Worm (Caenorhabditis elegans): ENCODE results near the gene H06A10.1.
A peak's percentile ranks its signal among the peaks of the same experiment; 100 is the strongest.

Gene H06A10.1

DNA sequence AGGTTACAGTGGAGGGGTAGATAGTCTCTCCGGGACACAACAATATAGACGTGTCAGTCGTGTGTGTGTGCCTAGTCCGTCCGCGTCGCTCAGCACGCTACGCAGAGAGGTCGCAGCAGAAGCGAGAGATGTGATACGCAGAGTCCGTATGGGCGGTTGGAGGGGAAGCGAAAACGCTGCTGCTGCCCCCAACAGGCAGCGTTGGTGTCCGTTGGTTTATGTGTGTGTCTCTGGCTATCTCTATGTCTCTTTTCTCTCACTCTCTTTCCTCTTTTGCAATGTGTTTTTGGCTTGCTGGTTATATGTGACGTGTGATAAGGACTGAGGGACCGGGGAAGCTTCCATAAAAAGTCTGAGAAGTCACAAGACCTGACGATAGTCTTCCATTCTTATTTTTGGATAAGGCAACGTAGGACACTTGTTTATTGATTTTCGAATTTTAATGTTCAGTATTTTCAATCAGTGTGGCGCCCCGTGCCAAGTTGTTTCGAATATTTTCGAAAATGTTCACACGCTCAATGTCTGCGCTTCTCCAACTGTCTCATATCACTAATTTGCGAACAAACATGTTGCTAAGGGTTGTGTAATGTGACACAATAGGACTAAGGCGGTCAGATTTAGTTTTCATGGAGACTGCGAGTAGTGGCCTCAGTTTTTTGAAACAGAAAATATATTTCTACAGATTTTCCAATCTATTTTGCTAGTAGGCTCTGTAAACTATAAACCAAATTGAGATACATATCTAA lies 20.2 kb downstream of the H06A10.1 start, which contains the start of gene pab-2:
Gene pab-2, minus strand, starts transcription at position 69 of the 746 bp plus-strand sequence.
- TF ChIP-seq him-1 (tag; optimal IDR thresholded peaks at IDR 0.05): peak; percentile 81
- peak; percentile 69 for TF ChIP-seq W03F9.2 (tag; optimal IDR thresholded peaks at IDR 0.05)
- no peak for TF ChIP-seq dao-5 (tag; optimal IDR thresholded peaks at IDR 0.05)

DNA sequence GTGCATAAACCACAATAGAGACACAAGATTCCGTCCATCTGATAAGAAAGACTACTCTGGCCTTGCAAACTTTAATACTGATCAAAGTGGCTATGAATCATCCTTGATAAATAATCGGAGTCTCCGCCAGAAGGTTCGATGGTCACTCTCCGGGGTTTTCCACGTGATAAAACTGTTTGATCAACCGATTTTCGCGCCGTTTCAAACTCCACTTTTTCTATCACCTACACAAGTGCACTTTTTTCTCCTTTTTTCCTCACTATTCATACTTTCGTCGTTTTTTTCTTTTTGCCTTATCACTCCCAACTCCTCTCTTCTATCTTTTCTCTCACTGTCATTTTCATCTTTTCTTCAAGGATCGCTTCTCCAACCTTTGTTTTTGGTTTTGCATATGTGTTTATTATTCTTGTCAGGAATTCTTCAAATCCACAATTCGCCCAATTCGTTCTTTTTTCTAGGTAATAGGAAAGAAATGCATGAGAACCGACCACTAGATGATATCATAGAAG lies 21.4 kb downstream of the H06A10.1 start, which contains the start of gene F18H3.4:
Gene F18H3.4, plus strand, starts transcription at position 459 of the 509 bp plus-strand sequence.
- TF ChIP-seq him-1 (tag; optimal IDR thresholded peaks at IDR 0.05) (no peak), W03F9.2 (tag; optimal IDR thresholded peaks at IDR 0.05) (peak; percentile 39)

DNA sequence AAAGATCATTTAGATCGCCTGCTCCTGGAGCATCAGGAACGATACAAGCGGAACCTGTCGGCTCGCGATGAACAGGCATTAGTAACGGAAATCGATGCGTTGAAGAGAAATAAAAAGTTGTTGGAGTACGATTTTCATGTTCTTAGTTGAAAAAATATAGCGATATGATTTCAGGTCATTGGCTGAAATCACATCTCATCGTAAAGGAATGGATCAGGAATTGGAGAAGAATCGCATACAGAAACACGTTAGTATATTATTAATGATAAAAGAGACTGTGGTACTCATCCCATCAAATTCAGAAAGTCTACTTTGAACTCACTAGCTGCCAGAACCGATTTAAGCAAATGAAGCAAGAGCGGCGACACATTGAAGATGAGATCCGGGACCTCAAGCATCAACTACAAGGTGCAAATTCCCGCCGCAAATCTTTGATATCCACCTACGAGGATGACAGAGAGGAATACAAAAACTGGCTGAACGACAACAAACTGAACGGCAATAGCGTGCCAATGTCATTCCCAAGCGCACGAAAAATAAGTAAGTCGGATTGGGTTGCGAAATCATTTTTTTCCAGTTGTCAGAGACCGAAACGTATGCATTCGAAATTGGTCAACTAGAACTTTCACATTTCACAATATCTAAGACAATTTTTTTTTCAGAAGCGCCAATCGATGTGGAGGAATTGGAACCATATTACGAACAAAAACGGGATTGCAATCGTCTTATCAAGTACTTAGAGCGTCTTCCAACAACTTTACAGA lies 22.9 kb downstream of the H06A10.1 start:
- TF ChIP-seq W03F9.2 (tag; optimal IDR thresholded peaks at IDR 0.05) (no peak), dao-5 (tag; optimal IDR thresholded peaks at IDR 0.05) (no peak), him-1 (tag; optimal IDR thresholded peaks at IDR 0.05) (no peak)

DNA sequence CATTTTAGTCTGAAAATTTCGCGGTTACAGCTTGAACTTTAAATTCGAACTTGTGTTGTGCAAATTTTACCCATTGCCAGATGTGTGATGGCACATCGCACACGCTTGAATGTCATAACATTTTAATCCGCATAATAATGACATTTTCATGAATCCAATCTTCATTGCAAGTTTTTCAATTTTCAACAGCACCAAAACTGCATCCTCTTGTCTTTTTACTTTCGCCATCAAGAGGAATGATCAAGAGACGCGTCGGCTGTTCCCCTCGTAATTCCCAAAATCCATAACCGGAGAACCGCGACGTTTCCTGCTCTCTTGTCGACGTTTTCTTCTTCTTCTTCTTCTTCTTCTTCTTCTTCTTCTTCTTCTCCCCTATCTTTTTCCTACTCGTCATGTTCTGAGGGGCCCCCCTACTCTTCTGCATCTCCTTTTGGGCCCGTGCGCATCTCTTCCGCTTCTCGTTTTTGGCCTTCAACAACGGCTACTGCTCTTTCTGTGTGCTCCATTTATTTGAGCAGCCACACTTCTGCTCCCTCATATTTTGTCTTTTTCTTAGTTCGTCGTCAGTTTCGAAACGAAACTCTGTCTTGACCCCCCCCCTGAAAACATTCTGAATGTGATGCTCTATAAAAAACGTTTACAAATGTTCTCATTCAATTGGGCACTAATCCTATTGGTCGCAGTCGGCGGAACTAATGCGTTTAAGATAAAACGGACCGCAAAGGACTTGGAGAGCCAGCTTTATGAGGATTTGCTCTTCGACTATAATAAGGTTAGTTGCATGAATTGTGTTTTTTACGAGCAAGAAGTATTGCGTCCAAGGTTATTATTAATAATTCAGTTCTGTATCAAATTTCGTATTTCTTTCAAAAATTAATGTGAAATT lies 25.3 kb downstream of the H06A10.1 start, which contains the start of gene acr-12:
Gene acr-12, plus strand, starts transcription at position 430 of the 886 bp plus-strand sequence.
- TF ChIP-seq him-1 (tag; optimal IDR thresholded peaks at IDR 0.05) (peak; percentile 74), W03F9.2 (tag; optimal IDR thresholded peaks at IDR 0.05) (no peak)

DNA sequence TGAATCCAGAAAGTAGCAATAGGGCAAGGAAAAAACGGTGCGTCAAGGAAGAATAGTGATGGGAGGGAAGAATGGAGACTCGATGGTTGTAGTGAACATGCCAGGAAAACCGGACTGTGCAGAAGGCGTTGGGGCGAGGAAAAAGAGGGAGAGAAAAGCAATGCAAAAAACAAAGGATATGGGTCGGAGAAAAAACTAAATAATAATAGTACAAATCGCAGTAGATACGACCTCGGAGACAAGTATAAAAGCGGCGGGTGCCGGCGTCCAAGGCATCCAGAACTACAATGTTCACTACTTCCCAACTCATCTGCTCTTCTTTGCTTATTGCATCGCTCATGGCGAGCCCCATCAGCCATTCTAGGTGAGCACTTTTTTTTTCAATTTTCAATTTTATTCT lies 29.4 kb downstream of the H06A10.1 start, which contains the start of gene R01E6.5:
Gene R01E6.5, plus strand, starts transcription at position 301 of the 400 bp plus-strand sequence.
- TF ChIP-seq him-1 (tag; optimal IDR thresholded peaks at IDR 0.05) (no peak), W03F9.2 (tag; optimal IDR thresholded peaks at IDR 0.05) (no peak), dao-5 (tag; optimal IDR thresholded peaks at IDR 0.05) (no peak)

DNA sequence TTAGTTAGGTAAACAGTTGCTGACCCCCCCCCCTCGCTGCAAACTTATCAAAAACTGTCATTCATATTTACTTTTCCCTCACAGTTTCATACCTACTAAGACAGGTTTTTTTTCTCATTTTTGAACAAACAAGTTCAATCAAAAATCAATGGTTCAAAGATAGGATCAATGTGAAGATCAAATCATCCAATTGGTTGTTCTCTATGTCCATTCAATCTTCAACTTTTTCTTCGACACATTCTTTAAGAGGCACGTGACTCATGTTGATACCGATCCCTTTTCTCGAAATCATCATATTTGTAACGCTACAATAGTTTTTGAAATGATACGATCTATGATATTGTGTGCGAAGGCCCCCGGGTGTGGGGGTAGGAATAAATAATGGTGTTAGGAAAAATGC lies 32.4 kb downstream of the H06A10.1 start:
- TF ChIP-seq him-1 (tag; optimal IDR thresholded peaks at IDR 0.05) (no peak), dao-5 (tag; optimal IDR thresholded peaks at IDR 0.05) (no peak), W03F9.2 (tag; optimal IDR thresholded peaks at IDR 0.05) (no peak)

DNA sequence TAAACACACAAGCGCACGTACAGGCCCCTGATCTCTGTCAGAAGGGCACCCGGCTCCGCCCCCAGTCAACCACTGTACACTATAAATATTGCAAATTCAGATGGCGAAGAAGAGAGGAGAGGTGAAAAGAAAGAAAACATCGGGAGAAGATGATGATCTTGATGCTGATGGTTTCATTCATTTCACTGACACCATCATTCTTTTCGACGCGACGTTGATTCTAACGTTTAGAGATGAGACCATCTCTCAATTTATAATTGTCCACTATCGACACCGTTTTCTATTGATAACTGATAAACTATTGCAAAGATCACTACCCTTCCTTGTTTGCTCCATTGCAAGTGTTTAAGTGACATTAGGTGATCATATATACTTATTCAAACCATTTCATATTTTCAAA lies 34.0 kb downstream of the H06A10.1 start:
- TF ChIP-seq dao-5 (tag; optimal IDR thresholded peaks at IDR 0.05) (no peak), W03F9.2 (tag; optimal IDR thresholded peaks at IDR 0.05) (no peak), him-1 (tag; optimal IDR thresholded peaks at IDR 0.05) (no peak)

DNA sequence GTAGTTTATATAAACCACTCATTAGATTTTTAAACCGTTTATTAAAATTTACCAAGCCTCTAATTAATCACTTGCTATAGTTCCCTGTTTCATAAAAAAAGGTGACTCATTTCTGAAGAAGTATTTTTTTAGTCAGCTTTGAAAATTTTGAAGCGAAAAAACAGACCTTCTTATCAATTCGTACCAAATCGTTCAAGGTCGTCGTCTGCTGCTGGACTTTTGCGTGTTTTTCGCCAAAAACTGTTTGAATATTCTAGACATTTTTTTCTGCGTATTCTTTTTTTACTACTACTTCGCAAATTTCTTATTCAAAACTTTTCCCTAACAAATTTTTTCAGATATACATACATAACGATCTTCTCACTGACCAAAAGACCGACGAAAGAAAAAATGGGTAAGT lies 34.9 kb downstream of the H06A10.1 start, which contains the start of gene cah-4:
Gene cah-4, plus strand, starts transcription at position 339 of the 400 bp plus-strand sequence.
- TF ChIP-seq dao-5 (tag; optimal IDR thresholded peaks at IDR 0.05): no peak
- no peak for TF ChIP-seq him-1 (tag; optimal IDR thresholded peaks at IDR 0.05)
- no peak for TF ChIP-seq W03F9.2 (tag; optimal IDR thresholded peaks at IDR 0.05)

DNA sequence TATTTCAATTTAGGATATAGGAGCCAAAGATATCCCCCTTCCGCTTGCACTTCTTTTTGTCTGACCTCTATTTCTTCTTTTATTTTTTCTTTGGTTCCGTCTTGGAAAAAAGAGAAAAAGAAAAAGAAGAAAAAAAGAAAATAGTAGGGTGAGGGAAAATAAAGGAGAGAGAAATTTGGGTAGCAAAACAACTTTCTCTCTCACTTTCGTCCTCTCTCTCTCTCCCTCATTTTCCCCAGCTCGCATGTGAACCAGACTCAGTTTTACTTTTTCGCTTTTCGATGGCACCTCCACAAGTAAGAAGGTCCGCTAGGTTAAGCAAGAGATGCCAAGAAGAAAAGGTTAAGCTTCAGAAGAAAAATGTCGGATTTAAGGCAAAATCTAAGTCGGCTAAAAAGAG lies 35.4 kb downstream of the H06A10.1 start:
- TF ChIP-seq him-1 (tag; optimal IDR thresholded peaks at IDR 0.05) (no peak), dao-5 (tag; optimal IDR thresholded peaks at IDR 0.05) (no peak), W03F9.2 (tag; optimal IDR thresholded peaks at IDR 0.05) (no peak)

DNA sequence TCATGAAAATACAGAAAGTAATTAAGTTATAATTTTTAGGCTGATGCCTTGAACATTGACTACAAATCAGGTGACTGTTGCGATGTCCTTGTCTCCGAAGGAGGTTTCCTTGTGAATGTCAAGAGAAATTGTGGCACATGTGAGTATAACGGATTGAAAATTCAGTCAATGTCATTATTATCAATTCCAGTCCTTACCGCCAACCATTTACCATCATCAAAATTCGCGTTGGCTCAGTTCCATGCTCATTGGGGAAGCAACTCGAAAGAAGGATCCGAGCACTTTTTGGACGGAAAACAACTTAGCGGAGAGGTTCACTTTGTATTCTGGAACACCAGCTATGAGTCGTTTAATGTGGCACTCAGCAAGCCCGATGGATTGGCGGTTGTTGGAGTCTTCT lies 36.0 kb downstream of the H06A10.1 start:
- TF ChIP-seq W03F9.2 (tag; optimal IDR thresholded peaks at IDR 0.05) (no peak), dao-5 (tag; optimal IDR thresholded peaks at IDR 0.05) (no peak), him-1 (tag; optimal IDR thresholded peaks at IDR 0.05) (no peak)

DNA sequence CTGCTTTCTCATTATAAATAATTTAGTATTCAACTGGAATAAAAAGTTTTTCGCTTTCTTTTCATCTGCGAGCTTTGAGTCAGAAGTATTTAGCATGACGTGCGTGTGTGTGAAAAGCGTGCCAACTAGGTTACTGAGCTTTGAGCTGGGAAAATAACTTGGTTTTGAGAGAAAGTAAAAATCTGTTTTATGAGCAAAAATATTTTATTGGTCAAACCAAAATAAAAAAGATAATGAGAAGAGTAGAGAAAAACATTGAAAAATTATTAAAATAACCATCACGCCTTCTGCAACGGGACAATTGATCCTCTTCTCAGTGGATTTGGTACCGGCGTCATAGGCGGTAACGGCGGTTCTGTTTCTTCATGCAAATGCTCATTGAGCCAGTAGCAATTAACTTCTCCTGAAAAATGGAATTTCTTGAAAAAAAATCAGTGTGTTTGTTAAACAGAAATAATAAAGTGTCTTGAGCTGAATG lies 37.2 kb downstream of the H06A10.1 start:
- no peak for TF ChIP-seq dao-5 (tag; optimal IDR thresholded peaks at IDR 0.05)

DNA sequence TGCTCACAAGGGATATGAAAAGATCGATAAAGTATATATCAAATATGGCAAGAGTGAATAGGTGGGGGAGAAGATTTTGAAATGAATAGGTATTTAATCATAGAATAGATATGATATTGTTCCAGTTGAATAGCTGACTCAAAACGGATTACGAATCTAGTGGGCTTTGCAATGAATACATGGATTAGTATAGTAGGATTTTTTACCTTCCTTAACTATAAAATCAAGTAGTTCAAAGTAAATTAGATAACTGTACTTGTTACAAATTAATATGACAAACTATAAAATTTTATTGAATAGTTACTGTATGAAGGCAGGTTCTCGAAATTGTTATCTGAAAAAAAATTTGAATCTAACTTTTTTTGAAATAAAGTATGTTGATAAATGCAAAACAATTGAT lies 43.6 kb downstream of the H06A10.1 start, which contains the start of gene odr-1:
Gene odr-1, minus strand, starts transcription at position 101 of the 400 bp plus-strand sequence.
- TF ChIP-seq him-1 (tag; optimal IDR thresholded peaks at IDR 0.05) (no peak), W03F9.2 (tag; optimal IDR thresholded peaks at IDR 0.05) (no peak), dao-5 (tag; optimal IDR thresholded peaks at IDR 0.05) (no peak)

DNA sequence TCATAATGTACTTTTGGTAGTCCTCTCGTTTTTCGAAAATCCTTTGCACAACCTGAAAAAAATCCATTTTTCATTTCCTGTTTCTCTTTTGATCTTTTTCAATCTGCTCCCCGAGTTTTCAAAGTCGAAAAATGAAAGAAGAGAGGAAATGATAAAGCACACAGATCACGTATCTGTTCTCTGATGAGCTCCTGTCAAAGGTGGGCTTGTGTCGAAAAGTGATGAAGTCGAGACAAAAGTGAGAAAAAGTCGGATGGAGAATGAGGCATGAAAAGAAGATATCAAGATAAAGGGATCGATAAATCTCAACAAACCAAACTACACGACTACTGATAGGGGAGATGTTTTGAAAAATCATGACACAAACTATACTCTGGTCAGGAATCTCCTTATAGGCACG lies 47.8 kb downstream of the H06A10.1 start:
- TF ChIP-seq W03F9.2 (tag; optimal IDR thresholded peaks at IDR 0.05) (no peak), dao-5 (tag; optimal IDR thresholded peaks at IDR 0.05) (no peak), him-1 (tag; optimal IDR thresholded peaks at IDR 0.05) (no peak)
